Fruit fly (Drosophila melanogaster): ENCODE data around the gene vn.

dm6 chr3L:5786604-5787003 lies 58.9 kb downstream of the vn start, which contains the start of gene Cralbp:
- TF ChIP-seq CG8478 (optimal IDR thresholded peaks at IDR 0.05) (no peak), CTCF (optimal IDR thresholded peaks at IDR 0.05) (no peak)

Measured in S2 (cell line).